Fruit fly (Drosophila melanogaster) whole organism, prepupa: ENCODE measurements around the gene shop.

Experiments used
- CG11294 ChIP-seq: fragments of 200-800 bp; sonication (Bioruptor generic); IDR thresholded peaks from 2 replicates; pipeline ENCODE4 v1.3.6; 2022; ENCODE audit warnings: missing biosample characterization, missing genetic modification characterization
- CG31627 ChIP-seq: fragments of 200-800 bp; sonication (Bioruptor generic); optimal IDR thresholded peaks from 3 replicates; lab custom pipeline; 2016; ENCODE audit warnings: missing biosample characterization, missing genetic modification characterization
- Lpt ChIP-seq: fragments of 200-800 bp; sonication (Bioruptor generic); optimal IDR thresholded peaks from 3 replicates; lab custom pipeline; 2016; ENCODE audit warnings: missing biosample characterization, missing genetic modification characterization
- Sox15 ChIP-seq: fragments of 200-800 bp; sonication (Bioruptor generic); optimal IDR thresholded peaks from 3 replicates; lab custom pipeline; 2016; ENCODE audit warnings: missing biosample characterization, missing genetic modification characterization
- dac ChIP-seq: fragments of 200-800 bp; sonication (Bioruptor generic); optimal IDR thresholded peaks from 2 replicates; lab custom pipeline; 2017; ENCODE audit warnings: missing biosample characterization, mild to moderate bottlenecking, missing genetic modification characterization

- TF ChIP-seq Sox15 (GFP tag; lab: Kevin White, UChicago), result no peak
- TF ChIP-seq CG31627 (GFP tag; lab: Kevin White, UChicago), result no peak
- no peak for TF ChIP-seq Lpt (GFP tag; lab: Kevin White, UChicago)
- TF ChIP-seq dac, result no peak
- no peak for TF ChIP-seq CG11294
These were observed 36.3 kb downstream of the shop start for dm6 chrX:18812111-18812510.
